Worm (Caenorhabditis elegans): ENCODE data around the gene nlt-1.

DNA sequence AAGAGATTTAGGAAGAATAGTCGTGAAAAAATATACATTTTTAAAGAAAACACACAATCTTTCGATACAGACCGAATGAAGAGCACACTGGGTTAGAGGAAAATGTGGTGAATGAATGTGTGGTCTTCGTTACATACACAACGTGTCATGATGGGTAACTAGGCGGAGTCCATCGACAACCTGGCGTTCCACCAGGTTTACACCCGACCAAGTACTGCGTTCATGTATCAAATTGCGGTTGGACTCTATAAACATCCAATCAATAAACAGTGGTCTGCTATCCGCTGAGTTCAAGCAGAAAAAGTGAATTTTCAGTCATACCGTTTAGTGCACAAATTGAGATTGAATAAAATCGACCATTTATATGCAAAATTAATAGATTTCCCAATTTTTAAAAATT is 19.2 kb downstream of the nlt-1 start, which contains the start of gene sdz-38:
- TF ChIP-seq W03F9.2 (tag; optimal IDR thresholded peaks at IDR 0.05) (no peak), him-1 (tag; optimal IDR thresholded peaks at IDR 0.05) (no peak), dao-5 (tag; optimal IDR thresholded peaks at IDR 0.05) (no peak)

Data from whole organism, L4/young adult.